Worm (Caenorhabditis elegans): ENCODE measurements around the gene gars-1.

Gene gars-1

DNA sequence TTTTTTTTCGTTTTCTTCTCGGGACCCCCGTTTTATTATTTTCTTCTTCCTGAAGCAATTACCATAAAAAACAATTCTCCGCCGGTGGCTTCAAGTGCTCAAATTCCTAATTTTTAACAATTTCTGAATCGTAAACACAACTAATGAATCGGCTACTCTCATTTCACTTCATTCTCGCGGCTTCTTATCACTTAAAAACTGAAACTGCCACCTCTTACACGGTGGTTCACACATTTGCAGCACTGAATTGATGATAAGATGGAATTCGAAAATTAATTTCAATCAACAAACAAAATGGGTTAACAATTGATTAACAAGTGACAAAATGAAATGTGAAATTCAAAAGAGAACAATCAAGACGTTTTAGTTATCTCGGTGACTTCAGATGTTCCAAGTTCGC is 26.3 kb downstream of the gars-1 start (continued):
- TF ChIP-seq ztf-11 (tag; optimal IDR thresholded peaks at IDR 0.05) (no peak), fos-1 (tag; optimal IDR thresholded peaks at IDR 0.05) (no peak), lir-3 (tag; optimal IDR thresholded peaks at IDR 0.05) (no peak), dmd-8 (GFP tag; IDR thresholded peaks at IDR 0.05) (no peak), dpl-1 (GFP tag; optimal IDR thresholded peaks at IDR 0.05) (no peak), attf-4 (tag; optimal IDR thresholded peaks at IDR 0.05) (no peak), zip-11 (GFP tag; IDR thresholded peaks at IDR 0.05) (no peak), lin-38 (GFP tag; IDR thresholded peaks at IDR 0.05) (no peak), mxl-3 (GFP tag; optimal IDR thresholded peaks at IDR 0.05) (no peak), nhr-77 (tag; optimal IDR thresholded peaks at IDR 0.05) (peak; percentile 61), nhr-111 (GFP tag; optimal IDR thresholded peaks at IDR 0.05) (no peak), madf-9 (GFP tag; conservative IDR thresholded peaks at IDR 0.05) (no peak), dve-1 (tag; optimal IDR thresholded peaks at IDR 0.05; ENCODE audit: insufficient read depth) (peak; percentile 35), rbr-2 (tag; optimal IDR thresholded peaks at IDR 0.05) (no peak), daf-16 (GFP tag; optimal IDR thresholded peaks at IDR 0.05) (no peak), daf-16 (tag; optimal IDR thresholded peaks at IDR 0.05) (peak; percentile 65), lin-39 (tag; optimal IDR thresholded peaks at IDR 0.05) (no peak), hmg-1.1 (GFP tag; IDR thresholded peaks at IDR 0.05) (no peak), set-16 (GFP tag; IDR thresholded peaks at IDR 0.05) (no peak), F49E8.2 (tag; optimal IDR thresholded peaks at IDR 0.05; ENCODE audit: borderline replicate concordance) (no peak)

DNA sequence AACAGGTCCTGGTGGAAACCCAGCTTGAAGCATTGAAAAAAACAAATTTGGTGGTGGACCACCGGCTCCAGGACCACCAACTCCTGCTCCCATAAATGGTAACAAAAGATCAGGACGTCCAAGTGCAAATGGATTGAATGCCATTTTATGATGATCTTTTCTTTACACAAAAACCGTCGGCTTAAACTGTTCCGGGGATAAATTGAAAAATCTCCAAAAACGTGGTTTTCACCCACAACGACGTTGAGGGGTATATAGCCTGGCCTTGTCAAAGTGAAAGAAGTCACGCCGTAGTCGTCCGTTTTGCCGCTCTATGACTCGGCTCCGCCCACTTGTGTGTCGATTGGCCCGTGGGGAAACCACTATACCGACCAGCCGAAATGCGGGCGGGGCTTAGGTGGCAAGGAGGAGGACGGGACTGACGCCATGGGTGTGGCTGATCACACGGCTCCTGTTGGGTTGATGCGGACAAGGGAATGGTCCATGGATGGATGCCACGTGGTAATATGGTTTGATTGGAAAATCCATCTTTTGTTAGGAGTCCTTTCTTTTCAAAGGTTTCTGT is 27.3 kb downstream of the gars-1 start, which contains the start of gene tbx-2:
TSS of gene tbx-2 (minus strand) at position 264 of the 565 bp plus-strand sequence.
- TF ChIP-seq ama-1 (optimal IDR thresholded peaks at IDR 0.05) (no peak), hlh-11 (tag; optimal IDR thresholded peaks at IDR 0.05) (peak; percentile 44), nhr-10 (tag; optimal IDR thresholded peaks at IDR 0.05) (no peak), daf-19 (GFP tag; conservative IDR thresholded peaks at IDR 0.05) (no peak), skn-1 (tag; optimal IDR thresholded peaks at IDR 0.05) (no peak), mdt-29 (GFP tag; IDR thresholded peaks at IDR 0.05) (no peak), pha-4 (GFP tag; IDR thresholded peaks at IDR 0.05) (no peak), pha-4 (tag; optimal IDR thresholded peaks at IDR 0.05) (no peak), ZK546.5 (tag; optimal IDR thresholded peaks at IDR 0.05) (no peak), zip-2 (tag; optimal IDR thresholded peaks at IDR 0.05) (no peak), mxl-2 (GFP tag; conservative IDR thresholded peaks at IDR 0.05) (no peak), fos-1 (tag; optimal IDR thresholded peaks at IDR 0.05) (no peak), duxl-1 (tag; optimal IDR thresholded peaks at IDR 0.05; ENCODE audit: poor library complexity) (peak; percentile 3), lsy-2 (tag; optimal IDR thresholded peaks at IDR 0.05) (peak in 1 of 2 experiments; percentile 41), F37D6.2 (tag; optimal IDR thresholded peaks at IDR 0.05) (no peak), egl-43 (GFP tag; IDR thresholded peaks at IDR 0.05) (0 out of 2 replicates have a peak, but pooled peaks have one; percentile 34), madf-5 (GFP tag; IDR thresholded peaks at IDR 0.05) (no peak), unc-130 (GFP tag; optimal IDR thresholded peaks at IDR 0.05) (no peak), Y48G9A.11 (GFP tag; IDR thresholded peaks at IDR 0.05) (no peak), nhr-42 (GFP tag; IDR thresholded peaks at IDR 0.05) (no peak), F26F4.8 (GFP tag; conservative IDR thresholded peaks at IDR 0.05) (no peak), ceh-44 (GFP tag; IDR thresholded peaks at IDR 0.05) (no peak), unc-62 (GFP tag; optimal IDR thresholded peaks at IDR 0.05 in 1 of 2) (peak in 1 of 2 experiments; percentile 78), unc-62 (tag; optimal IDR thresholded peaks at IDR 0.05) (no peak), jun-1 (tag; optimal IDR thresholded peaks at IDR 0.05) (no peak), cey-2 (tag; optimal IDR thresholded peaks at IDR 0.05; ENCODE audit: borderline replicate concordance, insufficient read depth) (no peak), arid-1 (GFP tag; conservative IDR thresholded peaks at IDR 0.05) (no peak), mep-1 (tag; optimal IDR thresholded peaks at IDR 0.05) (no peak), mes-2 (tag; optimal IDR thresholded peaks at IDR 0.05; ENCODE audit: poor library complexity, severe bottlenecking) (peak; percentile 31), unc-39 (tag; optimal IDR thresholded peaks at IDR 0.05) (no peak), ctbp-1 (GFP tag; IDR thresholded peaks at IDR 0.05) (no peak), T20F7.1 (GFP tag; optimal IDR thresholded peaks at IDR 0.05) (no peak), nhr-237 (tag; optimal IDR thresholded peaks at IDR 0.05) (no peak)

All from whole organism, L4 larva.